Worm (Caenorhabditis elegans) whole organism, L1 larva: ENCODE measurements around the gene fbxa-218.

Source experiments
- C04F5.9 ChIP-seq: sonication (generic microtip); optimal IDR thresholded peaks from 2 replicates; lab custom pipeline; 2016; ENCODE audit warnings: missing genetic modification characterization, missing compliant biosample characterization
- C16A3.4 ChIP-seq: fragments of 150-350 bp; optimal IDR thresholded peaks from 2 replicates; lab custom pipeline; 2014; ENCODE audit warnings: missing biosample characterization, missing genetic modification characterization
- alr-1 ChIP-seq: fragments of 200-800 bp; sonication (Bioruptor generic); optimal IDR thresholded peaks from 2 replicates; lab custom pipeline; 2018; ENCODE audit warnings: borderline replicate concordance, mild to moderate bottlenecking, missing genetic modification characterization, missing compliant biosample characterization
- aly-2 ChIP-seq: fragments of 150-350 bp; optimal IDR thresholded peaks from 2 replicates; lab custom pipeline; 2014; ENCODE audit warnings: missing biosample characterization, missing genetic modification characterization
- blmp-1 ChIP-seq: fragments of 150-350 bp; optimal IDR thresholded peaks from 2 replicates; lab custom pipeline; 2014; ENCODE audit warnings: missing biosample characterization, missing genetic modification characterization
- ceh-8 ChIP-seq: fragments of 200-800 bp; sonication (Bioruptor generic); optimal IDR thresholded peaks from 2 replicates; lab custom pipeline; 2018; ENCODE audit warnings: mild to moderate bottlenecking, missing genetic modification characterization, moderate library complexity, missing compliant biosample characterization
- ceh-82 ChIP-seq, 3 experiments: fragments of 150-350 bp in 1 of 3; sonication (generic microtip) in 2 of 3; optimal IDR thresholded peaks; 2 replicates each; lab custom pipeline; 2014 to 2017; ENCODE audit warnings: missing biosample characterization in 3 of 3, missing genetic modification characterization in 3 of 3
- ceh-90 ChIP-seq: sonication (generic microtip); optimal IDR thresholded peaks from 2 replicates; lab custom pipeline; 2016; ENCODE audit warnings: missing genetic modification characterization, missing compliant biosample characterization
- dsc-1 ChIP-seq: sonication (generic microtip); optimal IDR thresholded peaks from 2 replicates; lab custom pipeline; 2016; ENCODE audit warnings: mild to moderate bottlenecking, missing genetic modification characterization, missing compliant biosample characterization
- efl-3 ChIP-seq: fragments of 200-800 bp; sonication (Bioruptor generic); optimal IDR thresholded peaks from 2 replicates; lab custom pipeline; 2018; ENCODE audit warnings: mild to moderate bottlenecking, missing genetic modification characterization, missing compliant biosample characterization
- elt-2 ChIP-seq: sonication (generic microtip); optimal IDR thresholded peaks from 2 replicates; lab custom pipeline; 2016; ENCODE audit warnings: missing genetic modification characterization, mild to moderate bottlenecking, inconsistent platforms, missing compliant biosample characterization, missing genetic modification reagents
- fkh-4 ChIP-seq: sonication (generic microtip); optimal IDR thresholded peaks from 2 replicates; lab custom pipeline; 2016; ENCODE audit warnings: missing compliant biosample characterization, missing genetic modification characterization, borderline replicate concordance
- fkh-8 ChIP-seq: sonication (generic microtip); optimal IDR thresholded peaks from 2 replicates; lab custom pipeline; 2016; ENCODE audit warnings: mild to moderate bottlenecking, missing genetic modification characterization, missing compliant biosample characterization
- fos-1 ChIP-seq: fragments of 150-350 bp; optimal IDR thresholded peaks from 2 replicates; lab custom pipeline; 2014; ENCODE audit warnings: missing biosample characterization, missing genetic modification characterization
- hlh-17 ChIP-seq: fragments of 200-800 bp; sonication (Bioruptor generic); optimal IDR thresholded peaks from 2 replicates; lab custom pipeline; 2018; ENCODE audit warnings: missing genetic modification characterization, mild to moderate bottlenecking, missing compliant biosample characterization, moderate library complexity, borderline replicate concordance
- hpl-2 ChIP-seq: fragments of 150-350 bp; optimal IDR thresholded peaks from 2 replicates; lab custom pipeline; 2014; ENCODE audit warnings: missing biosample characterization, missing genetic modification reagents, missing genetic modification characterization
- lin-35 ChIP-seq, 2 experiments: fragments of 150-350 bp; optimal IDR thresholded peaks; 2 replicates each; lab custom pipeline; 2014; ENCODE audit warnings: missing biosample characterization in 2 of 2, missing genetic modification characterization in 2 of 2, missing genetic modification reagents in 2 of 2
- lin-39 ChIP-seq: fragments of 150-350 bp; optimal IDR thresholded peaks from 2 replicates; lab custom pipeline; 2014; ENCODE audit warnings: missing biosample characterization, missing genetic modification reagents, missing genetic modification characterization
- nhr-12 ChIP-seq: sonication (generic microtip); optimal IDR thresholded peaks from 2 replicates; lab custom pipeline; 2017; ENCODE audit warnings: missing biosample characterization, missing genetic modification characterization
- nhr-28 ChIP-seq: fragments of 150-350 bp; optimal IDR thresholded peaks from 2 replicates; lab custom pipeline; 2014; ENCODE audit warnings: missing biosample characterization, missing genetic modification characterization
- nhr-71 ChIP-seq: sonication (generic microtip); optimal IDR thresholded peaks from 2 replicates; lab custom pipeline; 2016; ENCODE audit warnings: mild to moderate bottlenecking, missing genetic modification characterization, moderate library complexity, missing compliant biosample characterization
- nhr-76 ChIP-seq: sonication (generic microtip); optimal IDR thresholded peaks from 2 replicates; lab custom pipeline; 2017; ENCODE audit warnings: missing biosample characterization, missing genetic modification characterization
- nhr-77 ChIP-seq: fragments of 150-350 bp; optimal IDR thresholded peaks from 2 replicates; lab custom pipeline; 2014; ENCODE audit warnings: missing biosample characterization, missing genetic modification characterization
- rnt-1 ChIP-seq: sonication (generic microtip); optimal IDR thresholded peaks from 2 replicates; lab custom pipeline; 2016; ENCODE audit warnings: mild to moderate bottlenecking, missing genetic modification characterization, moderate library complexity, missing compliant biosample characterization
- swsn-7 ChIP-seq: sonication (generic microtip); optimal IDR thresholded peaks from 2 replicates; lab custom pipeline; 2016; ENCODE audit warnings: missing genetic modification characterization, missing compliant biosample characterization
- unc-30 ChIP-seq: sonication (generic microtip); optimal IDR thresholded peaks from 2 replicates; lab custom pipeline; 2017; ENCODE audit warnings: missing biosample characterization, missing genetic modification characterization
- vab-15 ChIP-seq: sonication (generic microtip); optimal IDR thresholded peaks from 2 replicates; lab custom pipeline; 2017; ENCODE audit warnings: missing genotype, mild to moderate bottlenecking, missing genetic modification characterization, missing compliant biosample characterization
- ztf-4 ChIP-seq: fragments of 150-350 bp; optimal IDR thresholded peaks from 2 replicates; lab custom pipeline; 2014; ENCODE audit warnings: missing biosample characterization, missing genetic modification characterization

The fbxa-218 gene

ce11 chrIII:12472497-12472896, 36.2 kb downstream of the fbxa-218 start, which contains the start of gene cccp-1 (continued):
- TF ChIP-seq fkh-8 (peak; percentile 72), aly-2 (tag; lab: Kevin White, UChicago) (no peak), blmp-1 (no peak), elt-2 (tag; lab: Kevin White, UChicago) (no peak), ceh-82 (tag; optimal IDR thresholded peaks at IDR 0.05; lab: Kevin White, UChicago) (peak; percentile 18 to 61 (median 47)), nhr-77 (tag; lab: Kevin White, UChicago) (no peak), lin-39 (tag; lab: Kevin White, UChicago) (no peak), hlh-17 (GFP tag; lab: Kevin White, UChicago) (no peak), swsn-7 (tag; lab: Kevin White, UChicago) (peak; percentile 21)
- TF ChIP-seq, all 84 proteins: peak for 18

ce11 chrIII:12484432-12484831, 48.1 kb downstream of the fbxa-218 start, which contains the start of gene arrd-16:
arrd-16 (plus strand) TSS chrIII:12484732.
- no peak for TF ChIP-seq fkh-4
- TF ChIP-seq alr-1 (tag; lab: Kevin White, UChicago) = no peak
- TF ChIP-seq lin-35 (GFP tag; optimal IDR thresholded peaks at IDR 0.05; lab: Kevin White, UChicago) = no peak
- TF ChIP-seq C04F5.9 = no peak
- no peak for TF ChIP-seq ceh-82 (tag; optimal IDR thresholded peaks at IDR 0.05; lab: Kevin White, UChicago)
- no peak for TF ChIP-seq ceh-8 (GFP tag; lab: Kevin White, UChicago)
- TF ChIP-seq unc-30 (tag; lab: Kevin White, UChicago) = no peak
- no peak for TF ChIP-seq fos-1 (tag; lab: Kevin White, UChicago)
- no peak for TF ChIP-seq nhr-76
- no peak for TF ChIP-seq rnt-1
- no peak for TF ChIP-seq dsc-1
- no peak for TF ChIP-seq C16A3.4 (tag; lab: Kevin White, UChicago)
- TF ChIP-seq vab-15 (tag; lab: Kevin White, UChicago) = no peak
- TF ChIP-seq ceh-90 (tag; lab: Kevin White, UChicago) = no peak
- TF ChIP-seq efl-3 (GFP tag; lab: Kevin White, UChicago) = no peak
- no peak for TF ChIP-seq ztf-4
- TF ChIP-seq nhr-28 = no peak
- no peak for TF ChIP-seq hpl-2
- TF ChIP-seq nhr-71 (tag; lab: Kevin White, UChicago) = no peak
- TF ChIP-seq nhr-12 (tag; lab: Kevin White, UChicago) = no peak
- TF ChIP-seq, all 84 proteins: peak for 0
